Worm (Caenorhabditis elegans): ENCODE measurements around the gene sdz-5.

Gene sdz-5

ce11 chrII:2973940-2974402 lies 34.5 kb upstream of the sdz-5 start (continued):
- TF ChIP-seq nhr-23 (tag; optimal IDR thresholded peaks at IDR 0.05) (peak; percentile 97), skn-1 (tag; optimal IDR thresholded peaks at IDR 0.05) (peak; percentile 59), zag-1 (tag; optimal IDR thresholded peaks at IDR 0.05) (peak; percentile 80), mdl-1 (tag; optimal IDR thresholded peaks at IDR 0.05) (peak; percentile 98), hmg-11 (tag; optimal IDR thresholded peaks at IDR 0.05) (peak; percentile 81), sea-2 (GFP tag; optimal IDR thresholded peaks at IDR 0.05) (peak; percentile 7), nhr-28 (tag; optimal IDR thresholded peaks at IDR 0.05) (no peak)

- TF ChIP-seq ceh-28 (tag; optimal IDR thresholded peaks at IDR 0.05) (peak; percentile 24), lsy-12 (tag; optimal IDR thresholded peaks at IDR 0.05) (no peak), jun-1 (tag; optimal IDR thresholded peaks at IDR 0.05) (peak; percentile 37), nhr-11 (tag; optimal IDR thresholded peaks at IDR 0.05) (no peak), mml-1 (tag; optimal IDR thresholded peaks at IDR 0.05) (no peak), pha-4 (tag; optimal IDR thresholded peaks at IDR 0.05) (peak; percentile 70), nhr-25 (tag; optimal IDR thresholded peaks at IDR 0.05) (no peak), egl-5 (tag; optimal IDR thresholded peaks at IDR 0.05) (no peak), pqm-1 (tag; optimal IDR thresholded peaks at IDR 0.05) (peak; percentile 69), ceh-82 (tag; optimal IDR thresholded peaks at IDR 0.05) (no peak), elt-2 (tag; optimal IDR thresholded peaks at IDR 0.05) (peak; percentile 96), ztf-4 (tag; optimal IDR thresholded peaks at IDR 0.05) (peak; percentile 16)
Measured at ce11 chrII:2975561-2976230, 32.8 kb upstream of the sdz-5 start.

DNA sequence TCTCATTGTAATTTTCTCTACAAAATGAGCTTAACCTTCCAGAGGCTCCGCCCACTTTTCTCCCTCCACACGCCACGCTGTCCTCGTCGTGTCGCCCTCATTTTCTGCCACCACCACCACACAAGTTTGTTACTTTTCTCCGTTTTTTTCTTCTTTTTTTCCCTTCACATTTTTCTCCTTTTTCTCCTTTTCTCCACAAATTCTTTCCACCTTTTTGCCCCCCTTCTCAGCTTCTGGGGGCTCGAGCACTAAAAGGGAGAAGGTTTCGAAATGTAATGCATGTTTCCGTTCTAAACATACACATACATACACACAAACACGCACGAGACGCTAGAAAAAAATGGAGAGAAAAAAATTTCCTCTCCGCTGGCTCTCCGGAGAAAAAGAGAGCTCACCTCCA lies 31.9 kb upstream of the sdz-5 start, which contains the start of gene nhr-88:
Gene nhr-88, plus strand, starts transcription at position 43 of the 400 bp plus-strand sequence.
- TF ChIP-seq hmg-11 (tag; optimal IDR thresholded peaks at IDR 0.05): peak; percentile 52
- TF ChIP-seq eor-1 (tag; optimal IDR thresholded peaks at IDR 0.05): no peak
- no peak for TF ChIP-seq daf-12 (tag; optimal IDR thresholded peaks at IDR 0.05)
- TF ChIP-seq mml-1 (tag; optimal IDR thresholded peaks at IDR 0.05): no peak
- TF ChIP-seq ama-1 (optimal IDR thresholded peaks at IDR 0.05): peak; percentile 43
- TF ChIP-seq zag-1 (tag; optimal IDR thresholded peaks at IDR 0.05): no peak
- TF ChIP-seq mdl-1 (tag; optimal IDR thresholded peaks at IDR 0.05): no peak
- TF ChIP-seq skn-1 (tag; optimal IDR thresholded peaks at IDR 0.05): no peak
- no peak for TF ChIP-seq sea-2 (GFP tag; optimal IDR thresholded peaks at IDR 0.05)
- TF ChIP-seq nhr-77 (tag; optimal IDR thresholded peaks at IDR 0.05): no peak
- peak; percentile 49 for TF ChIP-seq nfya-1 (tag; optimal IDR thresholded peaks at IDR 0.05; ENCODE audit: insufficient read depth)

ce11 chrII:2977652-2978051 lies 30.8 kb upstream of the sdz-5 start:
- TF ChIP-seq egl-27 (tag; optimal IDR thresholded peaks at IDR 0.05) (no peak), daf-12 (tag; optimal IDR thresholded peaks at IDR 0.05) (no peak), nhr-25 (tag; optimal IDR thresholded peaks at IDR 0.05) (no peak), skn-1 (tag; optimal IDR thresholded peaks at IDR 0.05) (no peak), egl-5 (tag; optimal IDR thresholded peaks at IDR 0.05) (no peak), aly-2 (tag; optimal IDR thresholded peaks at IDR 0.05) (no peak)

- TF ChIP-seq egl-5 (tag; optimal IDR thresholded peaks at IDR 0.05): no peak
- TF ChIP-seq snpc-4 (tag; optimal IDR thresholded peaks at IDR 0.05): no peak
- no peak for TF ChIP-seq unc-62 (GFP tag; optimal IDR thresholded peaks at IDR 0.05)
- TF ChIP-seq skn-1 (tag; optimal IDR thresholded peaks at IDR 0.05): no peak
- no peak for TF ChIP-seq unc-39 (tag; optimal IDR thresholded peaks at IDR 0.05)
- no peak for TF ChIP-seq R02D3.7 (tag; optimal IDR thresholded peaks at IDR 0.05)
- no peak for TF ChIP-seq pha-4 (tag; optimal IDR thresholded peaks at IDR 0.05)
- TF ChIP-seq mml-1 (tag; optimal IDR thresholded peaks at IDR 0.05): no peak
- no peak for TF ChIP-seq sea-2 (GFP tag; optimal IDR thresholded peaks at IDR 0.05)
- no peak for TF ChIP-seq nfya-1 (tag; optimal IDR thresholded peaks at IDR 0.05; ENCODE audit: insufficient read depth)
- no peak for TF ChIP-seq ama-1 (optimal IDR thresholded peaks at IDR 0.05)
- no peak for TF ChIP-seq lsy-12 (tag; optimal IDR thresholded peaks at IDR 0.05)
Measured at ce11 chrII:2979061-2979460, 29.4 kb upstream of the sdz-5 start.

- no peak for TF ChIP-seq fkh-2 (tag; optimal IDR thresholded peaks at IDR 0.05)
- TF ChIP-seq zag-1 (tag; optimal IDR thresholded peaks at IDR 0.05): no peak
- TF ChIP-seq nhr-76 (tag; optimal IDR thresholded peaks at IDR 0.05): no peak
- TF ChIP-seq ceh-28 (tag; optimal IDR thresholded peaks at IDR 0.05): no peak
- no peak for TF ChIP-seq nhr-11 (tag; optimal IDR thresholded peaks at IDR 0.05)
- TF ChIP-seq lin-39 (tag; optimal IDR thresholded peaks at IDR 0.05): no peak
- TF ChIP-seq lsy-12 (tag; optimal IDR thresholded peaks at IDR 0.05): no peak
Measured at ce11 chrII:2984383-2984782, 24.1 kb upstream of the sdz-5 start.
